Worm (Caenorhabditis elegans): ENCODE measurements around the gene F54E7.9.

ce11 chrIII:5639893-5640292 lies 37.8 kb downstream of the F54E7.9 start:
- TF ChIP-seq nhr-77 (tag; optimal IDR thresholded peaks at IDR 0.05) (no peak), unc-39 (tag; optimal IDR thresholded peaks at IDR 0.05) (no peak), lsy-2 (tag; optimal IDR thresholded peaks at IDR 0.05) (peak in 1 of 2 experiments; percentile 72), unc-55 (GFP tag; optimal IDR thresholded peaks at IDR 0.05) (peak; percentile 63), zag-1 (tag; optimal IDR thresholded peaks at IDR 0.05) (peak; percentile 53)
